Fruit fly (Drosophila melanogaster) whole organism, embryonic: ENCODE results near the gene CG5762.
A peak's percentile ranks its signal among the peaks of the same experiment; 100 is the strongest.

Experiments used
- CG10462 ChIP-seq: fragments of 200-800 bp; sonication (Bioruptor generic); optimal IDR thresholded peaks from 2 replicates; lab custom pipeline; 2016; ENCODE audit warnings: missing biosample characterization, missing genetic modification characterization
- CG11093 ChIP-seq: fragments of 200-800 bp; sonication (Bioruptor generic); IDR thresholded peaks from 3 replicates; pipeline ENCODE4 v1.3.6; 2022; ENCODE audit warnings: missing biosample characterization, missing genetic modification characterization
- CG1233 ChIP-seq: fragments of 200-800 bp; sonication (Bioruptor generic); optimal IDR thresholded peaks from 4 replicates; lab custom pipeline; 2018; ENCODE audit warnings: missing biosample characterization, mild to moderate bottlenecking, missing genetic modification characterization
- CG13296 ChIP-seq: fragments of 200-800 bp; sonication (Bioruptor generic); optimal IDR thresholded peaks from 3 replicates; lab custom pipeline; 2018; ENCODE audit warnings: missing biosample characterization, mild to moderate bottlenecking, missing genetic modification characterization
- CG14050 ChIP-seq: fragments of 200-800 bp; sonication (Bioruptor generic); IDR thresholded peaks from 3 replicates; pipeline ENCODE4 v1.3.6; 2022; ENCODE audit warnings: missing biosample characterization, missing genetic modification characterization
- CG17568 ChIP-seq: fragments of 200-800 bp; sonication (Bioruptor generic); optimal IDR thresholded peaks from 2 replicates; lab custom pipeline; 2018; ENCODE audit warnings: missing biosample characterization, mild to moderate bottlenecking, missing genetic modification characterization, moderate library complexity
- CG18011 ChIP-seq: fragments of 200-800 bp; sonication (Bioruptor generic); optimal IDR thresholded peaks from 2 replicates; lab custom pipeline; 2017; ENCODE audit warnings: missing biosample characterization, missing genetic modification characterization, mild to moderate bottlenecking, moderate library complexity, missing genotype
- CG2116 ChIP-seq: fragments of 200-800 bp; sonication (Bioruptor generic); optimal IDR thresholded peaks from 3 replicates; lab custom pipeline; 2018; ENCODE audit warnings: missing biosample characterization, mild to moderate bottlenecking, missing genetic modification characterization
- CG2120 ChIP-seq: fragments of 200-800 bp; sonication (Bioruptor generic); optimal IDR thresholded peaks from 3 replicates; lab custom pipeline; 2016; ENCODE audit warnings: missing biosample characterization, missing genetic modification characterization
- CG30020 ChIP-seq: fragments of 200-800 bp; optimal IDR thresholded peaks from 2 replicates; lab custom pipeline; 2019; ENCODE audit warnings: missing biosample characterization, mild to moderate bottlenecking, missing genetic modification characterization, moderate library complexity
- CG33213 ChIP-seq: fragments of 200-800 bp; sonication (Bioruptor generic); optimal IDR thresholded peaks from 3 replicates; lab custom pipeline; 2016; ENCODE audit warnings: missing biosample characterization, missing genetic modification characterization
- CG3995 ChIP-seq: fragments of 200-800 bp; sonication (Bioruptor generic); optimal IDR thresholded peaks from 3 replicates; lab custom pipeline; 2016; ENCODE audit warnings: missing biosample characterization, missing genetic modification characterization
- CG4707 ChIP-seq: fragments of 200-800 bp; sonication (Bioruptor generic); optimal IDR thresholded peaks from 2 replicates; lab custom pipeline; 2018; ENCODE audit warnings: missing biosample characterization, mild to moderate bottlenecking, missing genetic modification characterization, moderate library complexity
- CG5245 ChIP-seq: fragments of 200-800 bp; sonication (Bioruptor generic); optimal IDR thresholded peaks from 3 replicates; lab custom pipeline; 2016; ENCODE audit warnings: missing biosample characterization, missing genetic modification characterization
- CG6254 ChIP-seq: fragments of 200-800 bp; sonication (Bioruptor generic); optimal IDR thresholded peaks from 3 replicates; lab custom pipeline; 2017; ENCODE audit warnings: mild to moderate bottlenecking, missing biosample characterization, missing genetic modification reagents, missing genetic modification characterization
- CG7786 ChIP-seq: fragments of 200-800 bp; sonication (Bioruptor generic); optimal IDR thresholded peaks from 2 replicates; lab custom pipeline; 2016; ENCODE audit warnings: missing biosample characterization, missing genetic modification characterization
- CG8281 ChIP-seq: fragments of 200-800 bp; sonication (Bioruptor generic); optimal IDR thresholded peaks from 2 replicates; lab custom pipeline; 2018; ENCODE audit warnings: missing biosample characterization, mild to moderate bottlenecking, missing genetic modification characterization, moderate library complexity
- CG9437 ChIP-seq: fragments of 200-800 bp; sonication (Bioruptor generic); optimal IDR thresholded peaks from 2 replicates; lab custom pipeline; 2018; ENCODE audit warnings: missing biosample characterization, mild to moderate bottlenecking, missing genetic modification characterization
- CG9817 ChIP-seq: fragments of 200-800 bp; sonication (Bioruptor generic); optimal IDR thresholded peaks from 2 replicates; lab custom pipeline; 2018; ENCODE audit warnings: missing biosample characterization, mild to moderate bottlenecking, missing genetic modification characterization, moderate library complexity
- CG9876 ChIP-seq: fragments of 200-800 bp; sonication (Bioruptor generic); optimal IDR thresholded peaks from 2 replicates; lab custom pipeline; 2016; ENCODE audit warnings: missing biosample characterization, missing genetic modification characterization
- CTCF ChIP-seq: fragments of 200-800 bp; sonication (Bioruptor generic); optimal IDR thresholded peaks from 2 replicates; lab custom pipeline; 2017; ENCODE audit warnings: missing biosample characterization, mild to moderate bottlenecking, missing genetic modification characterization, moderate library complexity
- Dfd ChIP-seq, 2 experiments: fragments of >200 bp; optimal IDR thresholded peaks; 2 replicates each; lab custom pipeline; 2017; ENCODE audit warnings: missing biosample characterization in 2 of 2, missing genetic modification characterization in 2 of 2
- Doc2 ChIP-seq: fragments of 200-800 bp; sonication (Bioruptor generic); IDR thresholded peaks from 2 replicates; pipeline ENCODE4 v1.3.6; 2022; ENCODE audit warnings: missing biosample characterization, missing genetic modification characterization
- Fer2 ChIP-seq: fragments of 200-800 bp; sonication (Bioruptor generic); optimal IDR thresholded peaks from 2 replicates; lab custom pipeline; 2018; ENCODE audit warnings: missing biosample characterization, mild to moderate bottlenecking, missing genetic modification characterization, moderate library complexity
- HLH4C ChIP-seq: fragments of 200-800 bp; sonication (Bioruptor generic); IDR thresholded peaks from 3 replicates; pipeline ENCODE4 v1.3.6; 2022; ENCODE audit warnings: missing biosample characterization, missing genetic modification characterization; ENCODE audit not compliant: partially characterized antibody
- Kr ChIP-seq: fragments of 200-800 bp; sonication (Bioruptor generic); optimal IDR thresholded peaks from 2 replicates; lab custom pipeline; 2017; ENCODE audit warnings: missing biosample characterization, mild to moderate bottlenecking, missing genetic modification characterization
- Oaz ChIP-seq: fragments of 200-800 bp; sonication (Bioruptor generic); IDR thresholded peaks from 2 replicates; pipeline ENCODE4 v1.3.6; 2022; ENCODE audit warnings: missing biosample characterization, missing genetic modification characterization
- Ravus ChIP-seq: fragments of 200-800 bp; sonication (Bioruptor generic); IDR thresholded peaks from 2 replicates; pipeline ENCODE4 v1.3.6; 2022; ENCODE audit warnings: missing biosample characterization, missing genetic modification characterization
- Sox100B ChIP-seq: fragments of 200-800 bp; sonication (Bioruptor generic); optimal IDR thresholded peaks from 3 replicates; lab custom pipeline; 2018; ENCODE audit warnings: missing biosample characterization, mild to moderate bottlenecking, missing genetic modification characterization
- TFAM ChIP-seq: fragments of 200-800 bp; sonication (Bioruptor generic); optimal IDR thresholded peaks from 2 replicates; lab custom pipeline; 2017; ENCODE audit warnings: missing biosample characterization, missing genetic modification characterization, inconsistent platforms
- Xbp1 ChIP-seq: fragments of 200-800 bp; sonication (Bioruptor generic); optimal IDR thresholded peaks from 3 replicates; lab custom pipeline; 2016; ENCODE audit warnings: missing biosample characterization, mild to moderate bottlenecking, missing genetic modification characterization
- cad ChIP-seq: fragments of >200 bp; optimal IDR thresholded peaks from 2 replicates; lab custom pipeline; 2017; ENCODE audit warnings: missing biosample characterization, missing genetic modification characterization
- dimm ChIP-seq: fragments of 200-800 bp; sonication (Bioruptor generic); IDR thresholded peaks from 2 replicates; pipeline ENCODE4 v1.3.6; 2022; ENCODE audit warnings: missing biosample characterization, missing genetic modification characterization
- emc ChIP-seq: fragments of 200-800 bp; sonication (Bioruptor generic); optimal IDR thresholded peaks from 2 replicates; lab custom pipeline; 2016; ENCODE audit warnings: missing biosample characterization, missing genetic modification characterization
- exex ChIP-seq: fragments of 200-800 bp; sonication (Bioruptor generic); optimal IDR thresholded peaks from 4 replicates; lab custom pipeline; 2018; ENCODE audit warnings: missing biosample characterization, mild to moderate bottlenecking, missing genetic modification characterization, moderate library complexity
- ftz-f1 ChIP-seq: fragments of 200-800 bp; sonication (Bioruptor generic); optimal IDR thresholded peaks from 2 replicates; lab custom pipeline; 2016; ENCODE audit warnings: missing biosample characterization, missing genetic modification characterization
- grn ChIP-seq: fragments of 200-800 bp; sonication (Bioruptor generic); optimal IDR thresholded peaks from 3 replicates; lab custom pipeline; 2017; ENCODE audit warnings: missing biosample characterization, missing genetic modification characterization
- nmo ChIP-seq: fragments of 200-800 bp; sonication (Bioruptor generic); optimal IDR thresholded peaks from 2 replicates; lab custom pipeline; 2018; ENCODE audit warnings: missing biosample characterization, mild to moderate bottlenecking, missing genetic modification characterization, moderate library complexity
- odd ChIP-seq: fragments of 200-800 bp; sonication (Bioruptor generic); optimal IDR thresholded peaks from 2 replicates; lab custom pipeline; 2017; ENCODE audit warnings: missing biosample characterization, mild to moderate bottlenecking, missing genetic modification characterization
- onecut ChIP-seq: fragments of 200-800 bp; sonication (Bioruptor generic); IDR thresholded peaks from 2 replicates; pipeline ENCODE4 v1.3.6; 2022; ENCODE audit warnings: missing biosample characterization, missing genetic modification characterization
- otp ChIP-seq: fragments of 200-800 bp; sonication (Bioruptor generic); IDR thresholded peaks from 3 replicates; pipeline ENCODE4, ENCODE4 v1.3.6; 2022; ENCODE audit warnings: missing biosample characterization, missing genetic modification characterization
- prd ChIP-seq, 3 experiments: fragments of >200 bp in 2 of 3; fragments of 200-800 bp in 1 of 3; sonication (Bioruptor generic) in 1 of 3; optimal IDR thresholded peaks in 2 of 3; IDR thresholded peaks in 1 of 3; 2 replicates in 2 of 3; 3 replicates in 1 of 3; pipeline versions ENCODE4 v1.3.6 to Lab custom; 2017 to 2022; ENCODE audit warnings: missing biosample characterization in 1 of 3, missing genetic modification characterization in 1 of 3
- ro ChIP-seq: fragments of 200-800 bp; sonication (Bioruptor generic); IDR thresholded peaks from 2 replicates; pipeline ENCODE4 v1.3.6; 2022; ENCODE audit warnings: missing biosample characterization, missing genetic modification characterization
- run ChIP-seq: fragments of 200-800 bp; sonication (Bioruptor generic); optimal IDR thresholded peaks from 3 replicates; lab custom pipeline; 2018; ENCODE audit warnings: missing biosample characterization, mild to moderate bottlenecking, missing genetic modification characterization
- shn ChIP-seq: fragments of 200-800 bp; sonication (Bioruptor generic); optimal IDR thresholded peaks from 3 replicates; lab custom pipeline; 2016; ENCODE audit warnings: missing biosample characterization, missing genetic modification characterization
- sqz ChIP-seq: fragments of 200-800 bp; sonication (Bioruptor generic); optimal IDR thresholded peaks from 3 replicates; lab custom pipeline; 2018; ENCODE audit warnings: missing biosample characterization, mild to moderate bottlenecking, missing genetic modification characterization
- tin ChIP-seq: fragments of 200-800 bp; sonication (Bioruptor generic); optimal IDR thresholded peaks from 3 replicates; lab custom pipeline; 2016; ENCODE audit warnings: missing biosample characterization, missing genetic modification characterization
- tup ChIP-seq: fragments of 200-800 bp; sonication (Bioruptor generic); optimal IDR thresholded peaks from 2 replicates; lab custom pipeline; 2016; ENCODE audit warnings: missing biosample characterization, mild to moderate bottlenecking, missing genetic modification characterization, moderate library complexity
- twi ChIP-seq: fragments of 200-800 bp; optimal IDR thresholded peaks from 2 replicates; lab custom pipeline; 2019; ENCODE audit warnings: missing biosample characterization, mild to moderate bottlenecking, missing genetic modification characterization, moderate library complexity
- wdn ChIP-seq: fragments of 200-800 bp; sonication (Bioruptor generic); IDR thresholded peaks from 2 replicates; pipeline ENCODE4 v1.3.6; 2022; ENCODE audit warnings: missing biosample characterization, missing genetic modification characterization

CG5762 gene

DNA sequence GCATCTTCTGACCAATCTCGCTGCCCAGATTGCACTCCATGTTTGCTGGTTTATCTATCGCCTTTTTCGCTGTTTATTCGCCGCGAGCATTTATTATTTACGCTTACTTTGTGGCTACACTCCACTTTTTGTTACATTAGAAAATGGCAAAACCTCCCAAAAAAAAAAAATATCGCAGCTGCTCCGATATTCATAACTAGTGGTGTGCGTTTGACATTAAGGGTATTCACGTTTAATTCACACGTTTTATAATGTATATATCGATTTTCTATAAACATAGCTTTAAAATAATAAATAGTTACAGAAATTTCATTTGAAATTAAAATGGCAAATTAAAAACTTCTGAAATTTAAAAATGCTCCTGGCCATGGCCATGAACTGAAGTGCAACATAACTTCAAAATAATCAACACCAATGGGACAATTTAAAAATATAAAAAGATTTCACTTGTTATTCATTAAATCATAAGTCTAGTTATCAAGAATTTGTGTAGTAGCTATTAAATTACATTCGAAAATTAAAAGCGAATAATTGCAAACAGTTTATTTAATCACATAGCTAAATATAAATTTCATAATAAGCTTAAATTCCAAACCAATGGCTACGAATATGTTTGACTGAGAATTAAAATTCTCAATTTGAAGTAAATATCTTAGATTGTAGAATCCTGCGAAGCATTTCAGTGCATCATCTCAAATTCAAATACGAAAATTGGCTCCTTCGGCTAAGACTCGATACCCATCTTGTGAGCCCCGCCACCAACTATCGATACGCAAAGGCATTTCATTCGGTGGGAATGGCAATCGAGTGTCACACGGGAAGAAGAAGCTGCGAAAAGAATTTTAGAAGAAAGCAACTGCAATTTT is 43.0 kb downstream of the CG5762 start, which contains the start of the genes Nab2 and BRWD3 (continued):
- TF ChIP-seq Kr (GFP tag; lab: Kevin White, UChicago) (no peak), Doc2 (no peak), Sox100B (no peak), tup (no peak), CG18011 (GFP tag; lab: Kevin White, UChicago) (no peak), nmo (peak; percentile 70), CG9437 (peak; percentile 33), Ravus (no peak), ftz-f1 (GFP tag; lab: Kevin White, UChicago) (no peak), wdn (no peak), CG13296 (no peak), Xbp1 (GFP tag; lab: Kevin White, UChicago) (peak; percentile 58), exex (tag; lab: Kevin White, UChicago) (no peak), tin (GFP tag; lab: Kevin White, UChicago) (peak; percentile 38), CG7786 (GFP tag; lab: Kevin White, UChicago) (no peak), cad (GFP tag; lab: Kevin White, UChicago) (no peak), HLH4C (peak; percentile 43), CG1233 (no peak), CG14050 (no peak), shn (GFP tag; lab: Kevin White, UChicago) (no peak), ro (GFP tag; lab: Robert Waterston, UW) (0 out of 2 replicates have a peak, but pooled peaks have one; percentile 13), prd (optimal IDR thresholded peaks at IDR 0.05; lab: Kevin White, UChicago) (no peak), prd (GFP tag; IDR thresholded peaks at IDR 0.05; lab: Robert Waterston, UW) (peak; percentile 56), CG9817 (peak; percentile 58), grn (no peak), CG8281 (tag; lab: Kevin White, UChicago) (no peak), CG11093 (GFP tag; lab: Robert Waterston, UW) (no peak), emc (GFP tag; lab: Kevin White, UChicago) (no peak), Dfd (GFP tag; optimal IDR thresholded peaks at IDR 0.05; lab: Kevin White, UChicago) (no peak), CG2120 (peak; percentile 38), twi (no peak), otp (GFP tag; lab: Robert Waterston, UW) (no peak), Fer2 (tag; lab: Kevin White, UChicago) (no peak), CTCF (no peak), Oaz (GFP tag; lab: Robert Waterston, UW) (peak; percentile 30; the same call in 1 of the 2 replicates), CG10462 (GFP tag; lab: Kevin White, UChicago) (no peak), odd (GFP tag; lab: Kevin White, UChicago) (no peak), CG2116 (GFP tag; lab: Kevin White, UChicago) (peak; percentile 53), CG4707 (GFP tag; lab: Kevin White, UChicago) (no peak), run (tag; lab: Kevin White, UChicago) (no peak), CG6254 (no peak), CG17568 (GFP tag; lab: Kevin White, UChicago) (no peak), CG33213 (GFP tag; lab: Kevin White, UChicago) (no peak), CG5245 (GFP tag; lab: Kevin White, UChicago) (no peak), TFAM (GFP tag; lab: Kevin White, UChicago) (no peak), CG3995 (GFP tag; lab: Kevin White, UChicago) (no peak), CG9876 (GFP tag; lab: Kevin White, UChicago) (no peak), sqz (GFP tag; lab: Kevin White, UChicago) (peak; percentile 50), CG30020 (tag; lab: Kevin White, UChicago) (peak; percentile 58), onecut (GFP tag; lab: Robert Waterston, UW) (peak; percentile 79), dimm (GFP tag; lab: Robert Waterston, UW) (no peak)
